Worm (Caenorhabditis elegans) whole organism, mixed stage, embryonic: ENCODE measurements around the gene cnd-1.

ENCODE experiments used
- ces-1 ChIP-seq: fragments of 150-350 bp; optimal IDR thresholded peaks from 2 replicates; lab custom pipeline; 2014; ENCODE audit warnings: missing biosample characterization, missing genetic modification reagents, missing genetic modification characterization
- cnd-1 ChIP-seq: fragments of 200-800 bp; sonication (Bioruptor generic); optimal IDR thresholded peaks from 2 replicates; lab custom pipeline; 2018; ENCODE audit warnings: mild to moderate bottlenecking, missing genetic modification characterization, missing compliant biosample characterization
- drap-1 ChIP-seq: fragments of 200-800 bp; sonication (Bioruptor generic); optimal IDR thresholded peaks from 3 replicates; lab custom pipeline; 2018; ENCODE audit warnings: mild to moderate bottlenecking, missing genetic modification characterization, missing compliant biosample characterization
- elt-1 ChIP-seq: sonication (generic microtip); optimal IDR thresholded peaks from 2 replicates; lab custom pipeline; 2017; ENCODE audit warnings: missing genetic modification characterization, mild to moderate bottlenecking, missing compliant biosample characterization, antibody characterized with exemption, moderate library complexity, borderline replicate concordance; ENCODE audit not compliant: insufficient read depth
- nhr-12 ChIP-seq: fragments of 150-350 bp; optimal IDR thresholded peaks from 2 replicates; lab custom pipeline; 2014; ENCODE audit warnings: missing biosample characterization, missing genetic modification characterization
- pha-4 ChIP-seq: fragments of 150-350 bp; optimal IDR thresholded peaks from 2 replicates; lab custom pipeline; 2018; ENCODE audit warnings: missing biosample characterization, missing genetic modification reagents, missing genetic modification characterization
- snpc-4 ChIP-seq: fragments of 150-350 bp; optimal IDR thresholded peaks from 2 replicates; lab custom pipeline; 2014; ENCODE audit warnings: missing biosample characterization, missing genetic modification characterization
- sptf-1 ChIP-seq: sonication (generic microtip); optimal IDR thresholded peaks from 2 replicates; lab custom pipeline; 2017; ENCODE audit warnings: mild to moderate bottlenecking, missing genetic modification characterization, moderate library complexity, missing compliant biosample characterization

DNA sequence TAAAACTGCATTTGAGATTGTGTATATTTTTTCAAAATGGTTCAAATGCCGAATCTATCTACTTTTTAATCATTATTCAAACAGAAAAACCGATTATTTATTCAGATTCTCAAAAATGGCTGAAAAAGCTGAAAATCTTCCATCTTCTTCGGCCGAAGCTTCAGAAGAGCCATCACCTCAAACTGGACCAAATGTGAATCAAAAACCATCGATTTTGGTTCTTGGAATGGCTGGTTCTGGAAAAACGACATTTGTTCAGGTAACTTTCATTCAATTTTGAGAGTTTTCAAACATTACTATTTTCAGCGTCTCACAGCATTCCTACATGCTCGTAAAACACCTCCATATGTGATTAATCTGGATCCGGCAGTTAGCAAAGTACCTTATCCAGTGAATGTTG lies 14.5 kb upstream of the cnd-1 start, which contains the start of gene gop-2:
- TF ChIP-seq nhr-12 (tag; lab: Kevin White, UChicago) (no peak), elt-1 (no peak), sptf-1 (tag; lab: Kevin White, UChicago) (no peak), cnd-1 (tag; lab: Kevin White, UChicago) (no peak), ces-1 (GFP tag; lab: Kevin White, UChicago) (no peak), snpc-4 (no peak), pha-4 (no peak), drap-1 (GFP tag; lab: Kevin White, UChicago) (no peak)
